Fruit fly (Drosophila melanogaster) whole organism, embryonic: ENCODE data around the gene CG16736.

Experiments used
- B-H1 ChIP-seq: fragments of 200-800 bp; sonication (Bioruptor generic); IDR thresholded peaks from 3 replicates; pipeline ENCODE4 v1.3.6; 2022; ENCODE audit warnings: missing biosample characterization, missing genetic modification characterization
- CG10431 ChIP-seq: fragments of 200-800 bp; sonication (Bioruptor generic); optimal IDR thresholded peaks from 3 replicates; lab custom pipeline; 2018; ENCODE audit warnings: missing biosample characterization, mild to moderate bottlenecking, missing genetic modification characterization
- CG11723 ChIP-seq: fragments of 200-800 bp; sonication (Bioruptor generic); optimal IDR thresholded peaks from 2 replicates; lab custom pipeline; 2017; ENCODE audit warnings: missing biosample characterization, mild to moderate bottlenecking, missing genetic modification characterization
- CG12391 ChIP-seq: fragments of 200-800 bp; sonication (Bioruptor generic); optimal IDR thresholded peaks from 3 replicates; lab custom pipeline; 2018; ENCODE audit warnings: missing biosample characterization, mild to moderate bottlenecking, missing genetic modification characterization, moderate library complexity
- CG12769 ChIP-seq: fragments of 200-800 bp; sonication (Bioruptor generic); optimal IDR thresholded peaks from 2 replicates; lab custom pipeline; 2019; ENCODE audit warnings: missing biosample characterization, mild to moderate bottlenecking, missing genetic modification characterization, moderate library complexity
- CG13894 ChIP-seq: fragments of 200-800 bp; sonication (Bioruptor generic); optimal IDR thresholded peaks from 3 replicates; lab custom pipeline; 2018; ENCODE audit warnings: missing biosample characterization, mild to moderate bottlenecking, missing genetic modification characterization, moderate library complexity
- CG14710 ChIP-seq: fragments of 200-800 bp; sonication (Bioruptor generic); optimal IDR thresholded peaks from 3 replicates; lab custom pipeline; 2019; ENCODE audit warnings: missing biosample characterization, mild to moderate bottlenecking, missing genetic modification characterization, moderate library complexity
- CG15269 ChIP-seq: fragments of 200-800 bp; sonication (Bioruptor generic); optimal IDR thresholded peaks from 2 replicates; lab custom pipeline; 2018; ENCODE audit warnings: missing biosample characterization, mild to moderate bottlenecking, missing genetic modification characterization, moderate library complexity
- CG17385 ChIP-seq: fragments of 200-800 bp; sonication (Bioruptor generic); optimal IDR thresholded peaks from 3 replicates; lab custom pipeline; 2018; ENCODE audit warnings: missing biosample characterization, mild to moderate bottlenecking, missing genetic modification characterization
- CG17612 ChIP-seq: fragments of 200-800 bp; sonication (Bioruptor generic); IDR thresholded peaks from 2 replicates; pipeline ENCODE4 v1.3.6; 2022; ENCODE audit warnings: missing biosample characterization, missing genetic modification characterization
- CG18262 ChIP-seq: fragments of 200-800 bp; optimal IDR thresholded peaks from 3 replicates; lab custom pipeline; 2019; ENCODE audit warnings: missing biosample characterization, mild to moderate bottlenecking, missing genetic modification characterization, moderate library complexity
- CG18619 ChIP-seq: fragments of 200-800 bp; sonication (Bioruptor generic); optimal IDR thresholded peaks from 3 replicates; lab custom pipeline; 2017; ENCODE audit warnings: missing biosample characterization, mild to moderate bottlenecking, missing genetic modification characterization
- CG2120 ChIP-seq: fragments of 200-800 bp; sonication (Bioruptor generic); optimal IDR thresholded peaks from 3 replicates; lab custom pipeline; 2016; ENCODE audit warnings: missing biosample characterization, missing genetic modification characterization
- CG2875 ChIP-seq: fragments of 200-800 bp; sonication (Bioruptor generic); optimal IDR thresholded peaks from 2 replicates; lab custom pipeline; 2017; ENCODE audit warnings: missing biosample characterization, mild to moderate bottlenecking, missing genetic modification characterization, missing genetic modification reagents
- CG6683 ChIP-seq: fragments of 200-800 bp; sonication (Bioruptor generic); optimal IDR thresholded peaks from 2 replicates; lab custom pipeline; 2017; ENCODE audit warnings: missing biosample characterization, mild to moderate bottlenecking, missing genetic modification characterization, missing genetic modification reagents
- CG7839 ChIP-seq: fragments of 200-800 bp; sonication (Bioruptor generic); optimal IDR thresholded peaks from 3 replicates; lab custom pipeline; 2018; ENCODE audit warnings: missing biosample characterization, mild to moderate bottlenecking, missing genetic modification characterization, moderate library complexity
- CG8388 ChIP-seq: fragments of 200-800 bp; sonication (Bioruptor generic); optimal IDR thresholded peaks from 2 replicates; lab custom pipeline; 2019; ENCODE audit warnings: missing biosample characterization, mild to moderate bottlenecking, missing genetic modification characterization, moderate library complexity
- CG8924 ChIP-seq: fragments of 200-800 bp; optimal IDR thresholded peaks from 3 replicates; lab custom pipeline; 2019; ENCODE audit warnings: missing biosample characterization, mild to moderate bottlenecking, missing genetic modification characterization, moderate library complexity
- Camta ChIP-seq: fragments of 200-800 bp; sonication (Bioruptor generic); optimal IDR thresholded peaks from 2 replicates; lab custom pipeline; 2016; ENCODE audit warnings: missing biosample characterization, missing genetic modification characterization
- Deaf1 ChIP-seq: fragments of 200-800 bp; optimal IDR thresholded peaks from 3 replicates; lab custom pipeline; 2019; ENCODE audit warnings: missing biosample characterization, mild to moderate bottlenecking, missing genetic modification characterization, moderate library complexity
- Dp ChIP-seq: fragments of 200-800 bp; sonication (Bioruptor generic); optimal IDR thresholded peaks from 2 replicates; lab custom pipeline; 2018; ENCODE audit warnings: missing biosample characterization, mild to moderate bottlenecking, missing genetic modification characterization, moderate library complexity
- E2f1 ChIP-seq: fragments of 200-800 bp; sonication (Bioruptor generic); IDR thresholded peaks from 2 replicates; pipeline ENCODE4 v1.3.6; 2022; ENCODE audit warnings: missing biosample characterization, missing genetic modification characterization
- Elba2 ChIP-seq: fragments of 200-800 bp; sonication (Bioruptor generic); optimal IDR thresholded peaks from 3 replicates; lab custom pipeline; 2016; ENCODE audit warnings: missing biosample characterization, missing genetic modification characterization
- Fer1 ChIP-seq: fragments of 200-800 bp; sonication (Bioruptor generic); optimal IDR thresholded peaks from 2 replicates; lab custom pipeline; 2017; ENCODE audit warnings: missing biosample characterization, mild to moderate bottlenecking, missing genetic modification characterization
- Fer3 ChIP-seq: fragments of 200-800 bp; sonication (Bioruptor generic); optimal IDR thresholded peaks from 2 replicates; lab custom pipeline; 2018; ENCODE audit warnings: missing biosample characterization, mild to moderate bottlenecking, missing genetic modification characterization, moderate library complexity
- Hey ChIP-seq: fragments of 200-800 bp; sonication (Bioruptor generic); optimal IDR thresholded peaks from 3 replicates; lab custom pipeline; 2018; ENCODE audit warnings: missing biosample characterization, mild to moderate bottlenecking, missing genetic modification characterization
- Hr39 ChIP-seq: fragments of >200 bp; optimal IDR thresholded peaks from 2 replicates; lab custom pipeline; 2017
- Nf-YC ChIP-seq: fragments of 200-800 bp; optimal IDR thresholded peaks from 3 replicates; lab custom pipeline; 2019; ENCODE audit warnings: missing biosample characterization, mild to moderate bottlenecking, missing genetic modification characterization, moderate library complexity
- PHDP ChIP-seq: fragments of 200-800 bp; sonication (Bioruptor generic); optimal IDR thresholded peaks from 3 replicates; lab custom pipeline; 2018; ENCODE audit warnings: missing biosample characterization, mild to moderate bottlenecking, missing genetic modification characterization, moderate library complexity
- Pdp1 ChIP-seq, 2 experiments: fragments of 200-800 bp; sonication (Bioruptor generic); optimal IDR thresholded peaks; 3 replicates each; lab custom pipeline; 2016; ENCODE audit warnings: missing biosample characterization in 2 of 2, missing genetic modification characterization in 2 of 2, mild to moderate bottlenecking in 1 of 2, moderate library complexity in 1 of 2
- Ravus ChIP-seq: fragments of 200-800 bp; sonication (Bioruptor generic); IDR thresholded peaks from 2 replicates; pipeline ENCODE4 v1.3.6; 2022; ENCODE audit warnings: missing biosample characterization, missing genetic modification characterization
- Sin3A ChIP-seq: fragments of >200 bp; optimal IDR thresholded peaks from 2 replicates; lab custom pipeline; 2018
- Spps ChIP-seq: fragments of 200-800 bp; sonication (Bioruptor generic); optimal IDR thresholded peaks from 2 replicates; lab custom pipeline; 2018; ENCODE audit warnings: missing biosample characterization, mild to moderate bottlenecking, missing genetic modification characterization
- Stat92E ChIP-seq, 3 experiments: fragments of >200 bp in 2 of 3; fragments of 200-800 bp in 1 of 3; sonication (Bioruptor generic) in 1 of 3; optimal IDR thresholded peaks; 2 replicates each; lab custom pipeline; 2017 to 2019; ENCODE audit warnings: missing biosample characterization in 3 of 3, missing genetic modification characterization in 3 of 3, mild to moderate bottlenecking in 1 of 3, moderate library complexity in 1 of 3
- Xbp1 ChIP-seq: fragments of 200-800 bp; sonication (Bioruptor generic); optimal IDR thresholded peaks from 3 replicates; lab custom pipeline; 2016; ENCODE audit warnings: missing biosample characterization, mild to moderate bottlenecking, missing genetic modification characterization
- Xrp1 ChIP-seq: fragments of 200-800 bp; sonication (Bioruptor generic); IDR thresholded peaks from 2 replicates; pipeline ENCODE4 v1.3.6; 2022; ENCODE audit warnings: missing biosample characterization, missing genetic modification characterization
- ara ChIP-seq: fragments of 200-800 bp; sonication (Bioruptor generic); IDR thresholded peaks from 2 replicates; pipeline ENCODE4 v1.3.6; 2022; ENCODE audit warnings: missing biosample characterization, missing genetic modification characterization
- cg ChIP-seq: fragments of 200-800 bp; sonication (Bioruptor generic); optimal IDR thresholded peaks from 3 replicates; lab custom pipeline; 2019; ENCODE audit warnings: missing biosample characterization, mild to moderate bottlenecking, missing genetic modification characterization, moderate library complexity
- crc ChIP-seq: fragments of 200-800 bp; sonication (Bioruptor generic); optimal IDR thresholded peaks from 2 replicates; lab custom pipeline; 2016; ENCODE audit warnings: missing biosample characterization, missing genetic modification characterization
- croc ChIP-seq: fragments of 200-800 bp; sonication (Bioruptor generic); conservative IDR thresholded peaks from 3 replicates; pipeline ENCODE4 v1.3.6; 2022; ENCODE audit warnings: missing biosample characterization, missing genetic modification characterization
- danr ChIP-seq: fragments of 200-800 bp; sonication (Bioruptor generic); IDR thresholded peaks from 2 replicates; pipeline ENCODE4 v1.3.6; 2022; ENCODE audit warnings: missing biosample characterization, missing genetic modification characterization
- dm ChIP-seq: fragments of 200-800 bp; sonication (Bioruptor generic); optimal IDR thresholded peaks from 3 replicates; lab custom pipeline; 2016; ENCODE audit warnings: missing biosample characterization, missing genetic modification characterization
- h ChIP-seq: fragments of >200 bp; optimal IDR thresholded peaks from 2 replicates; lab custom pipeline; 2017
- pan ChIP-seq, 4 experiments: fragments of >200 bp in 3 of 4; fragments of 200-800 bp in 1 of 4; sonication (Bioruptor generic) in 1 of 4; optimal IDR thresholded peaks in 3 of 4; IDR thresholded peaks in 1 of 4; 2 replicates each; pipeline versions ENCODE4 v1.3.6 to Lab custom; 2017 to 2022; ENCODE audit warnings: missing biosample characterization in 2 of 4, missing genetic modification characterization in 2 of 4, mixed read lengths in 1 of 4
- row ChIP-seq: fragments of 200-800 bp; sonication (Bioruptor generic); IDR thresholded peaks from 3 replicates; pipeline ENCODE4 v1.3.6; 2022; ENCODE audit warnings: missing biosample characterization, missing genetic modification characterization
- schlank ChIP-seq: fragments of 200-800 bp; sonication (Bioruptor generic); optimal IDR thresholded peaks from 2 replicates; lab custom pipeline; 2018; ENCODE audit warnings: missing biosample characterization, mild to moderate bottlenecking, missing genetic modification characterization
- sens ChIP-seq: fragments of 200-800 bp; sonication (Bioruptor generic); peaks from one replicate; lab custom pipeline; 2016; ENCODE audit warnings: missing biosample characterization, missing genetic modification characterization
- vvl ChIP-seq: fragments of 200-800 bp; sonication (Bioruptor generic); IDR thresholded peaks from 2 replicates; pipeline ENCODE4 v1.3.6; 2022; ENCODE audit warnings: missing biosample characterization, missing genetic modification characterization
- yki ChIP-seq: fragments of >200 bp; optimal IDR thresholded peaks from 3 replicates; lab custom pipeline; 2018

CG16736 gene

DNA sequence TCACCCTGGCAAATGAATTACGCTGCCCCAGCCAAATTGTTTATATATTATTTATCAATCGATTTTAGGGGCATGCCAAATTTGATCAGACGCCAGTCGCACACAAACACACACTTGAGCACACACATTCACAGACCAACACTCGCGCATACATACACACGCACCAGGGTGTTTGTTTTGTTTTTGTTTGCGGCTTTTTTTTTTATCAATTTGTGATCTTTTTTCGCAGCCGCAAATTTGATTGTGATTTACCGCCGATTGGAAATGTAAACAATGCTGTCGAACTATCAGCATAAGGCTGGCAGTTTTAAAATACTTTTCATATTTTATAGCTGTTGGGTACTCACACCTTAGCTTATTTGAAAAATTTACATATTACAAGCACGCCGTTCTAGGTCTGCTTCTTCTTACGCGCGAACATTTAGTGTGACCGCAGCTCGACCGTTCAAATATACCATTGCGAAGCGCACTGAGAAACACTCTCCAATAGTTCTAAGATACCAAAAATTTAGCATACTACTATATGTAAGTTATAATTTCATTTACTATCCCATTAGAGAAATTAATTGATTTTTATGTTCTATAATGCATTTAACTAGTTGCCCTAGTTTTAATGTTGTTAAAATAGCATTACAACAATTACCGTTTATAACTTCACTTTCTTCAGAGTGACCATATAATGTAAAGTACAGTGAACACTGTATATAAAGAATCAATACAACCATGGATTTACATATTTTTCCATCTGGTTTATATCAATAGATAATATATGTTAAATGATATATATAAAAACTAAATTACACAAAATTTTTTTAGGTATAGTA lies 20.0 kb downstream of the CG16736 start, which contains the start of gene pum (continued):
- TF ChIP-seq Stat92E (GFP tag; optimal IDR thresholded peaks at IDR 0.05; lab: Kevin White, UChicago) (no peak), B-H1 (GFP tag; lab: Robert Waterston, UW) (no peak), CG2875 (GFP tag; lab: Kevin White, UChicago) (no peak), CG8924 (tag; lab: Kevin White, UChicago) (peak; percentile 75), Deaf1 (tag; lab: Kevin White, UChicago) (peak; percentile 36), Pdp1 (GFP tag; optimal IDR thresholded peaks at IDR 0.05; lab: Kevin White, UChicago) (peak in 1 of 2 experiments; percentile 2), Camta (GFP tag; lab: Kevin White, UChicago) (no peak), pan (optimal IDR thresholded peaks at IDR 0.05; lab: Kevin White, UChicago) (no peak), pan (GFP tag; optimal IDR thresholded peaks at IDR 0.05 in 1 of 2, IDR thresholded peaks at IDR 0.05 in 1 of 2) (peak in 1 of 2 experiments; percentile 73), CG2120 (GFP tag; lab: Kevin White, UChicago) (peak; percentile 46), CG12391 (peak; percentile 57), CG18619 (GFP tag; lab: Kevin White, UChicago) (no peak), PHDP (tag; lab: Kevin White, UChicago) (peak; percentile 44), Fer3 (peak; percentile 47), CG15269 (peak; percentile 39), crc (GFP tag; lab: Kevin White, UChicago) (no peak), Sin3A (lab: Kevin White, UChicago) (peak; percentile 17), Dp (GFP tag; lab: Kevin White, UChicago) (peak; percentile 65), row (GFP tag; lab: Robert Waterston, UW) (peak; percentile 82; the same call in 2 of the 3 replicates), CG18262 (tag; lab: Kevin White, UChicago) (peak; percentile 67), CG11723 (GFP tag; lab: Kevin White, UChicago) (no peak), Xrp1 (GFP tag; lab: Robert Waterston, UW) (peak; percentile 36; the same call in 1 of the 2 replicates), Spps (tag; lab: Kevin White, UChicago) (peak; percentile 36), yki (lab: Kevin White, UChicago) (no peak), Ravus (GFP tag; lab: Robert Waterston, UW) (no peak), dm (GFP tag; lab: Kevin White, UChicago) (peak; percentile 75), schlank (tag; lab: Kevin White, UChicago) (no peak), Elba2 (GFP tag; lab: Kevin White, UChicago) (peak; percentile 1), CG13894 (tag; lab: Kevin White, UChicago) (no peak), CG12769 (peak; percentile 32), Fer1 (GFP tag; lab: Kevin White, UChicago) (no peak), croc (GFP tag; lab: Robert Waterston, UW) (no peak), Hey (tag; lab: Kevin White, UChicago) (no peak), cg (peak; percentile 95), CG8388 (GFP tag; lab: Kevin White, UChicago) (peak; percentile 24), danr (GFP tag; lab: Robert Waterston, UW) (no peak), Xbp1 (peak; percentile 58), CG17385 (peak; percentile 97), CG6683 (peak; percentile 28), h (lab: Kevin White, UChicago) (no peak), Nf-YC (tag; lab: Kevin White, UChicago) (peak; percentile 59), vvl (GFP tag; lab: Robert Waterston, UW) (peak; percentile 55), CG14710 (tag; lab: Kevin White, UChicago) (peak; percentile 69), sens (GFP tag; lab: Kevin White, UChicago) (peak; percentile 75), CG17612 (no peak), CG10431 (GFP tag; lab: Kevin White, UChicago) (no peak), Hr39 (lab: Kevin White, UChicago) (no peak), ara (peak; percentile 7; the same call in 1 of the 2 replicates), E2f1 (GFP tag; lab: Robert Waterston, UW) (peak; percentile 38; the same call in 1 of the 2 replicates), CG7839 (tag; lab: Kevin White, UChicago) (peak; percentile 67)
